Worm (Caenorhabditis elegans) whole organism, mixed stage, embryonic: Measurements from ENCODE around the gene mtq-2.
A peak's percentile ranks its signal among the peaks of the same experiment; 100 is the strongest.

Source experiments
- M03D4.4 ChIP-seq: sonication (generic microtip); optimal IDR thresholded peaks from 2 replicates; lab custom pipeline; 2017; ENCODE audit warnings: mild to moderate bottlenecking, missing genetic modification characterization, missing compliant biosample characterization
- bed-3 ChIP-seq: fragments of 200-800 bp; sonication (Bioruptor generic); optimal IDR thresholded peaks from 3 replicates; lab custom pipeline; 2018; ENCODE audit warnings: mild to moderate bottlenecking, missing genetic modification characterization, moderate library complexity, missing compliant biosample characterization
- blmp-1 ChIP-seq: fragments of 150-350 bp; optimal IDR thresholded peaks from 2 replicates; lab custom pipeline; 2014; ENCODE audit warnings: missing biosample characterization, missing genetic modification characterization
- ceh-39 ChIP-seq: fragments of 150-350 bp; optimal IDR thresholded peaks from 2 replicates; lab custom pipeline; 2014; ENCODE audit warnings: missing biosample characterization, missing genetic modification characterization
- ceh-83 ChIP-seq: fragments of 200-800 bp; sonication (Bioruptor generic); optimal IDR thresholded peaks from 2 replicates; lab custom pipeline; 2018; ENCODE audit warnings: mild to moderate bottlenecking, missing genetic modification characterization, missing compliant biosample characterization
- ces-1 ChIP-seq: fragments of 150-350 bp; optimal IDR thresholded peaks from 2 replicates; lab custom pipeline; 2014; ENCODE audit warnings: missing biosample characterization, missing genetic modification reagents, missing genetic modification characterization
- drap-1 ChIP-seq: fragments of 200-800 bp; sonication (Bioruptor generic); optimal IDR thresholded peaks from 3 replicates; lab custom pipeline; 2018; ENCODE audit warnings: mild to moderate bottlenecking, missing genetic modification characterization, missing compliant biosample characterization
- elt-1 ChIP-seq: sonication (generic microtip); optimal IDR thresholded peaks from 2 replicates; lab custom pipeline; 2017; ENCODE audit warnings: missing genetic modification characterization, mild to moderate bottlenecking, missing compliant biosample characterization, antibody characterized with exemption, moderate library complexity, borderline replicate concordance; ENCODE audit not compliant: insufficient read depth
- elt-3 ChIP-seq: fragments of 150-350 bp; optimal IDR thresholded peaks from 2 replicates; lab custom pipeline; 2014; ENCODE audit warnings: missing biosample characterization, missing genetic modification characterization
- flh-1 ChIP-seq: fragments of 200-800 bp; sonication (Bioruptor generic); optimal IDR thresholded peaks from 2 replicates; lab custom pipeline; 2018; ENCODE audit warnings: mild to moderate bottlenecking, missing genetic modification characterization, moderate library complexity, missing compliant biosample characterization
- ham-2 ChIP-seq: fragments of 200-800 bp; sonication (Bioruptor generic); optimal IDR thresholded peaks from 2 replicates; lab custom pipeline; 2018; ENCODE audit warnings: mild to moderate bottlenecking, missing genetic modification characterization, missing compliant biosample characterization
- hlh-1 ChIP-seq: fragments of 150-350 bp; optimal IDR thresholded peaks from 2 replicates; lab custom pipeline; 2014; ENCODE audit warnings: missing biosample characterization, missing genetic modification reagents, missing genetic modification characterization
- lin-13 ChIP-seq: fragments of 150-350 bp; optimal IDR thresholded peaks from 2 replicates; lab custom pipeline; 2014; ENCODE audit warnings: missing biosample characterization, missing genetic modification characterization
- lsy-2 ChIP-seq: fragments of 150-350 bp; optimal IDR thresholded peaks from 2 replicates; lab custom pipeline; 2014; ENCODE audit warnings: missing biosample characterization, missing genetic modification characterization
- mab-5 ChIP-seq: fragments of 150-350 bp; optimal IDR thresholded peaks from 2 replicates; lab custom pipeline; 2014; ENCODE audit warnings: missing biosample characterization, missing genetic modification characterization
- mep-1 ChIP-seq: fragments of 150-350 bp; optimal IDR thresholded peaks from 2 replicates; lab custom pipeline; 2017; ENCODE audit warnings: missing biosample characterization, missing genetic modification reagents, missing genetic modification characterization, inconsistent platforms
- mls-2 ChIP-seq: sonication (generic microtip); optimal IDR thresholded peaks from 2 replicates; lab custom pipeline; 2016; ENCODE audit warnings: mild to moderate bottlenecking, missing genetic modification characterization, moderate library complexity, missing compliant biosample characterization
- nhr-12 ChIP-seq: fragments of 150-350 bp; optimal IDR thresholded peaks from 2 replicates; lab custom pipeline; 2014; ENCODE audit warnings: missing biosample characterization, missing genetic modification characterization
- nhr-237 ChIP-seq: fragments of 150-350 bp; optimal IDR thresholded peaks from 2 replicates; lab custom pipeline; 2014; ENCODE audit warnings: missing biosample characterization, missing genetic modification characterization
- nhr-28 ChIP-seq: fragments of 150-350 bp; optimal IDR thresholded peaks from 2 replicates; lab custom pipeline; 2014; ENCODE audit warnings: missing biosample characterization, missing genetic modification characterization
- nhr-76 ChIP-seq: sonication (generic microtip); optimal IDR thresholded peaks from 2 replicates; lab custom pipeline; 2017; ENCODE audit warnings: missing biosample characterization, missing genetic modification characterization
- pha-4 ChIP-seq: fragments of 150-350 bp; optimal IDR thresholded peaks from 2 replicates; lab custom pipeline; 2018; ENCODE audit warnings: missing biosample characterization, missing genetic modification reagents, missing genetic modification characterization
- sem-2 ChIP-seq: fragments of 200-800 bp; sonication (Bioruptor generic); optimal IDR thresholded peaks from 2 replicates; lab custom pipeline; 2018; ENCODE audit warnings: mild to moderate bottlenecking, missing genetic modification characterization, missing compliant biosample characterization
- sptf-1 ChIP-seq: sonication (generic microtip); optimal IDR thresholded peaks from 2 replicates; lab custom pipeline; 2017; ENCODE audit warnings: mild to moderate bottlenecking, missing genetic modification characterization, moderate library complexity, missing compliant biosample characterization
- tbx-8 ChIP-seq: fragments of 200-800 bp; sonication (Bioruptor generic); optimal IDR thresholded peaks from 2 replicates; lab custom pipeline; 2018; ENCODE audit warnings: mild to moderate bottlenecking, missing genetic modification characterization, moderate library complexity, missing compliant biosample characterization
- unc-120 ChIP-seq: sonication (generic microtip); optimal IDR thresholded peaks from 2 replicates; lab custom pipeline; 2017; ENCODE audit warnings: missing genetic modification characterization, missing compliant biosample characterization; ENCODE audit not compliant: poor library complexity, severe bottlenecking
- unc-39 ChIP-seq: fragments of 150-350 bp; optimal IDR thresholded peaks from 2 replicates; lab custom pipeline; 2014; ENCODE audit warnings: missing biosample characterization, missing genetic modification characterization
- unc-62 ChIP-seq: fragments of 150-350 bp; optimal IDR thresholded peaks from 2 replicates; lab custom pipeline; 2014; ENCODE audit warnings: missing biosample characterization, missing genetic modification reagents, missing genetic modification characterization
- ztf-11 ChIP-seq: fragments of 150-350 bp; optimal IDR thresholded peaks from 2 replicates; lab custom pipeline; 2014; ENCODE audit warnings: missing biosample characterization, missing genetic modification characterization

Gene mtq-2

ce11 chrII:2215512-2215911, 26.3 kb upstream of the mtq-2 start:
- TF ChIP-seq nhr-28, result no peak
- no peak for TF ChIP-seq sptf-1 (tag; lab: Kevin White, UChicago)
- TF ChIP-seq ceh-83, result no peak
- no peak for TF ChIP-seq nhr-12 (tag; lab: Kevin White, UChicago)

ce11 chrII:2207812-2208211, 18.6 kb upstream of the mtq-2 start, which contains the start of gene Y59C2A.1:
Y59C2A.1 (plus strand) TSS chrII:2208112.
- no peak for TF ChIP-seq ceh-83
- no peak for TF ChIP-seq drap-1 (GFP tag; lab: Kevin White, UChicago)
- TF ChIP-seq pha-4 (tag; lab: Kevin White, UChicago), result no peak
- no peak for TF ChIP-seq unc-120 (tag; lab: Kevin White, UChicago)
- no peak for TF ChIP-seq lin-13 (tag; lab: Kevin White, UChicago)
- no peak for TF ChIP-seq mab-5 (tag; lab: Kevin White, UChicago)
- TF ChIP-seq sptf-1 (tag; lab: Kevin White, UChicago), result no peak
- no peak for TF ChIP-seq nhr-237 (tag; lab: Kevin White, UChicago)
- no peak for TF ChIP-seq unc-62 (GFP tag; lab: Kevin White, UChicago)
- no peak for TF ChIP-seq elt-1
- no peak for TF ChIP-seq lsy-2 (tag; lab: Kevin White, UChicago)
- no peak for TF ChIP-seq unc-39 (tag; lab: Kevin White, UChicago)
- no peak for TF ChIP-seq bed-3 (GFP tag; lab: Kevin White, UChicago)
- no peak for TF ChIP-seq mls-2 (tag; lab: Kevin White, UChicago)
- TF ChIP-seq ham-2, result no peak
- no peak for TF ChIP-seq hlh-1 (tag; lab: Kevin White, UChicago)
- TF ChIP-seq blmp-1 (tag; lab: Kevin White, UChicago), result no peak
- no peak for TF ChIP-seq mep-1 (tag; lab: Kevin White, UChicago)
- no peak for TF ChIP-seq nhr-28
- TF ChIP-seq, all 35 proteins: peak for 0

- TF ChIP-seq M03D4.4 (tag; lab: Kevin White, UChicago), result no peak
- no peak for TF ChIP-seq nhr-237 (tag; lab: Kevin White, UChicago)
- no peak for TF ChIP-seq ces-1 (GFP tag; lab: Kevin White, UChicago)
- TF ChIP-seq ztf-11 (tag; lab: Kevin White, UChicago), result no peak
- TF ChIP-seq sptf-1 (tag; lab: Kevin White, UChicago), result no peak
- TF ChIP-seq nhr-28, result no peak
- TF ChIP-seq elt-3 (tag; lab: Kevin White, UChicago), result no peak
- TF ChIP-seq ham-2, result no peak
- no peak for TF ChIP-seq sem-2 (GFP tag; lab: Kevin White, UChicago)
- no peak for TF ChIP-seq unc-120 (tag; lab: Kevin White, UChicago)
- no peak for TF ChIP-seq lin-13 (tag; lab: Kevin White, UChicago)
- TF ChIP-seq nhr-12 (tag; lab: Kevin White, UChicago), result no peak
- no peak for TF ChIP-seq ceh-39 (tag; lab: Kevin White, UChicago)
- TF ChIP-seq, all 35 proteins: peak for 0
Measured at ce11 chrII:2206064-2206722, 16.9 kb upstream of the mtq-2 start.

- TF ChIP-seq M03D4.4 (tag; lab: Kevin White, UChicago) (no peak), mep-1 (tag; lab: Kevin White, UChicago) (peak; percentile 85), nhr-76 (tag; lab: Kevin White, UChicago) (no peak), tbx-8 (GFP tag; lab: Kevin White, UChicago) (no peak), elt-1 (no peak), ham-2 (no peak), flh-1 (no peak), elt-3 (tag; lab: Kevin White, UChicago) (no peak), unc-39 (tag; lab: Kevin White, UChicago) (no peak), lsy-2 (tag; lab: Kevin White, UChicago) (peak; percentile 34), hlh-1 (tag; lab: Kevin White, UChicago) (peak; percentile 17), nhr-237 (tag; lab: Kevin White, UChicago) (peak; percentile 34), blmp-1 (tag; lab: Kevin White, UChicago) (no peak), ceh-83 (peak; percentile 14), lin-13 (tag; lab: Kevin White, UChicago) (peak; percentile 34)
Measured at ce11 chrII:2204077-2204476, 14.8 kb upstream of the mtq-2 start, which contains the start of gene Y59C2A.2. Y59C2A.2 (minus strand) TSS chrII:2204137.

- TF ChIP-seq ceh-39 (tag; lab: Kevin White, UChicago), result no peak
- TF ChIP-seq lsy-2 (tag; lab: Kevin White, UChicago), result peak; percentile 1
- TF ChIP-seq, all 35 proteins: peak for 1
Measured at ce11 chrII:2202147-2202546, 12.9 kb upstream of the mtq-2 start.
